Worm (Caenorhabditis elegans): ENCODE measurements around the gene epic-3.

- TF ChIP-seq pes-1 (GFP tag; IDR thresholded peaks at IDR 0.05) (no peak), scrt-1 (GFP tag; IDR thresholded peaks at IDR 0.05) (no peak), flt-1 (GFP tag; IDR thresholded peaks at IDR 0.05) (no peak), tra-4 (tag; optimal IDR thresholded peaks at IDR 0.05) (no peak), tbx-11 (GFP tag; IDR thresholded peaks at IDR 0.05) (no peak), sea-1 (GFP tag; conservative IDR thresholded peaks at IDR 0.05) (no peak), ceh-13 (GFP tag; optimal IDR thresholded peaks at IDR 0.05) (no peak), B0310.2 (tag; optimal IDR thresholded peaks at IDR 0.05) (no peak), hnd-1 (tag; optimal IDR thresholded peaks at IDR 0.05) (no peak), F13C5.2 (tag; optimal IDR thresholded peaks at IDR 0.05) (no peak)
These were observed 27.1 kb upstream of the epic-3 start for ce11 chrIV:1751243-1751642.
